Worm (Caenorhabditis elegans) whole organism, mixed stage, embryonic: Measurements from ENCODE around the gene rps-0.
"Not testable (repeated sequence)": the region's sequence is repeated elsewhere in the genome, so short reads cannot be mapped to it uniquely, and the experiment has no call there.

ENCODE experiments used
- bed-3 ChIP-seq: fragments of 200-800 bp; sonication (Bioruptor generic); optimal IDR thresholded peaks from 3 replicates; lab custom pipeline; 2018; ENCODE audit warnings: mild to moderate bottlenecking, missing genetic modification characterization, moderate library complexity, missing compliant biosample characterization
- blmp-1 ChIP-seq: fragments of 150-350 bp; optimal IDR thresholded peaks from 2 replicates; lab custom pipeline; 2014; ENCODE audit warnings: missing biosample characterization, missing genetic modification characterization
- ceh-39 ChIP-seq: fragments of 150-350 bp; optimal IDR thresholded peaks from 2 replicates; lab custom pipeline; 2014; ENCODE audit warnings: missing biosample characterization, missing genetic modification characterization
- ceh-83 ChIP-seq: fragments of 200-800 bp; sonication (Bioruptor generic); optimal IDR thresholded peaks from 2 replicates; lab custom pipeline; 2018; ENCODE audit warnings: mild to moderate bottlenecking, missing genetic modification characterization, missing compliant biosample characterization
- ces-1 ChIP-seq: fragments of 150-350 bp; optimal IDR thresholded peaks from 2 replicates; lab custom pipeline; 2014; ENCODE audit warnings: missing biosample characterization, missing genetic modification reagents, missing genetic modification characterization
- drap-1 ChIP-seq: fragments of 200-800 bp; sonication (Bioruptor generic); optimal IDR thresholded peaks from 3 replicates; lab custom pipeline; 2018; ENCODE audit warnings: mild to moderate bottlenecking, missing genetic modification characterization, missing compliant biosample characterization
- elt-1 ChIP-seq: sonication (generic microtip); optimal IDR thresholded peaks from 2 replicates; lab custom pipeline; 2017; ENCODE audit warnings: missing genetic modification characterization, mild to moderate bottlenecking, missing compliant biosample characterization, antibody characterized with exemption, moderate library complexity, borderline replicate concordance; ENCODE audit not compliant: insufficient read depth
- elt-3 ChIP-seq: fragments of 150-350 bp; optimal IDR thresholded peaks from 2 replicates; lab custom pipeline; 2014; ENCODE audit warnings: missing biosample characterization, missing genetic modification characterization
- ham-2 ChIP-seq: fragments of 200-800 bp; sonication (Bioruptor generic); optimal IDR thresholded peaks from 2 replicates; lab custom pipeline; 2018; ENCODE audit warnings: mild to moderate bottlenecking, missing genetic modification characterization, missing compliant biosample characterization
- hlh-1 ChIP-seq: fragments of 150-350 bp; optimal IDR thresholded peaks from 2 replicates; lab custom pipeline; 2014; ENCODE audit warnings: missing biosample characterization, missing genetic modification reagents, missing genetic modification characterization
- lin-13 ChIP-seq: fragments of 150-350 bp; optimal IDR thresholded peaks from 2 replicates; lab custom pipeline; 2014; ENCODE audit warnings: missing biosample characterization, missing genetic modification characterization
- lin-32 ChIP-seq: fragments of 200-800 bp; sonication (Bioruptor generic); optimal IDR thresholded peaks from 2 replicates; lab custom pipeline; 2018; ENCODE audit warnings: mild to moderate bottlenecking, missing genetic modification characterization, missing compliant biosample characterization
- mab-5 ChIP-seq: fragments of 150-350 bp; optimal IDR thresholded peaks from 2 replicates; lab custom pipeline; 2014; ENCODE audit warnings: missing biosample characterization, missing genetic modification characterization
- mep-1 ChIP-seq: fragments of 150-350 bp; optimal IDR thresholded peaks from 2 replicates; lab custom pipeline; 2017; ENCODE audit warnings: missing biosample characterization, missing genetic modification reagents, missing genetic modification characterization, inconsistent platforms
- mls-2 ChIP-seq: sonication (generic microtip); optimal IDR thresholded peaks from 2 replicates; lab custom pipeline; 2016; ENCODE audit warnings: mild to moderate bottlenecking, missing genetic modification characterization, moderate library complexity, missing compliant biosample characterization
- nhr-237 ChIP-seq: fragments of 150-350 bp; optimal IDR thresholded peaks from 2 replicates; lab custom pipeline; 2014; ENCODE audit warnings: missing biosample characterization, missing genetic modification characterization
- nhr-28 ChIP-seq: fragments of 150-350 bp; optimal IDR thresholded peaks from 2 replicates; lab custom pipeline; 2014; ENCODE audit warnings: missing biosample characterization, missing genetic modification characterization
- nhr-76 ChIP-seq: sonication (generic microtip); optimal IDR thresholded peaks from 2 replicates; lab custom pipeline; 2017; ENCODE audit warnings: missing biosample characterization, missing genetic modification characterization
- pha-4 ChIP-seq: fragments of 150-350 bp; optimal IDR thresholded peaks from 2 replicates; lab custom pipeline; 2018; ENCODE audit warnings: missing biosample characterization, missing genetic modification reagents, missing genetic modification characterization
- sem-2 ChIP-seq: fragments of 200-800 bp; sonication (Bioruptor generic); optimal IDR thresholded peaks from 2 replicates; lab custom pipeline; 2018; ENCODE audit warnings: mild to moderate bottlenecking, missing genetic modification characterization, missing compliant biosample characterization
- snpc-4 ChIP-seq: fragments of 150-350 bp; optimal IDR thresholded peaks from 2 replicates; lab custom pipeline; 2014; ENCODE audit warnings: missing biosample characterization, missing genetic modification characterization
- sptf-1 ChIP-seq: sonication (generic microtip); optimal IDR thresholded peaks from 2 replicates; lab custom pipeline; 2017; ENCODE audit warnings: mild to moderate bottlenecking, missing genetic modification characterization, moderate library complexity, missing compliant biosample characterization
- unc-120 ChIP-seq: sonication (generic microtip); optimal IDR thresholded peaks from 2 replicates; lab custom pipeline; 2017; ENCODE audit warnings: missing genetic modification characterization, missing compliant biosample characterization; ENCODE audit not compliant: poor library complexity, severe bottlenecking
- unc-39 ChIP-seq: fragments of 150-350 bp; optimal IDR thresholded peaks from 2 replicates; lab custom pipeline; 2014; ENCODE audit warnings: missing biosample characterization, missing genetic modification characterization
- unc-62 ChIP-seq: fragments of 150-350 bp; optimal IDR thresholded peaks from 2 replicates; lab custom pipeline; 2014; ENCODE audit warnings: missing biosample characterization, missing genetic modification reagents, missing genetic modification characterization
- zip-8 ChIP-seq: fragments of 150-350 bp; optimal IDR thresholded peaks from 2 replicates; lab custom pipeline; 2014; ENCODE audit warnings: missing biosample characterization, missing genetic modification characterization
- ztf-11 ChIP-seq: fragments of 150-350 bp; optimal IDR thresholded peaks from 2 replicates; lab custom pipeline; 2014; ENCODE audit warnings: missing biosample characterization, missing genetic modification characterization

The rps-0 gene

DNA sequence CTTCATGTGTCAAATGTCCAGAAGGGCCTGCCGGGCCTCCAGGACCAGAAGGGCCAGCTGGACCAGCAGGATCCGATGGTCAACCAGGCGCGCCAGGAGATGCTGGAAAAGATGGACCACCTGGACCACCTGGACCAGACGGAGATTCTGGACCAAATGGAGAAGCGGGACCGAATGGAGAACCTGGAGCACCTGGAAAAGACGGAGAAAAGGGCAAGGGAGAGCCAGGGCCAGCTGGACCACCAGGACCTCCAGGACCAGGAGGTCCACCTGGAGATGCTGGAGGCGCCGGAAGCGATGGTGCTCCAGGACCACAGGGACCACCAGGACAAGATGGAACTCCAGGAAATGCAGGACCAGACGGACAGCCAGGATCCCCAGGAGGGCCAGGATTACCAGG is 5.2 kb downstream of the rps-0 start:
- TF ChIP-seq nhr-237 (tag; lab: Kevin White, UChicago) (no peak), ceh-83 (GFP tag; lab: Kevin White, UChicago) (no peak), hlh-1 (tag; lab: Kevin White, UChicago) (no peak), ces-1 (GFP tag; lab: Kevin White, UChicago) (no peak), pha-4 (tag; lab: Kevin White, UChicago) (no peak), ceh-39 (tag; lab: Kevin White, UChicago) (no peak), unc-39 (tag; lab: Kevin White, UChicago) (no peak), sem-2 (GFP tag; lab: Kevin White, UChicago) (no peak), drap-1 (GFP tag; lab: Kevin White, UChicago) (no peak), unc-120 (tag; lab: Kevin White, UChicago) (no peak), snpc-4 (tag; lab: Kevin White, UChicago) (no peak)

DNA sequence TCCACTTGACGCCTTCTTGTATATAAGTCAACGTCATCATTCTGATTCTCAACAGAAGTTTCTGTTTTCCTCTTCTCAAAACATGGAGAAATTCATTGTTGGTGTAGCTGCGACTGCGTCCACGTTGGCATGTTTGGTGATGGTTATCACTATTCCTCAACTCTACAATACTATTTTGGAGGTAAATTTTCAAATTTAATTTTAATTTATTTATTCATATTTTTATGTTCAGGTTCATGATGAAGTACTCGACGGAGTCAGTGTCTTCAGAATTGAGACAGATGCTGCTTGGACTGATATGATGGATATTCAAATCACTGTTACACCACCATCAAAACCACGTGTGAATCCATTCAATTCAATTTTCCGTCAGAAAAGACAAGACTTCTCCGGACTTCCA is 5.7 kb downstream of the rps-0 start, which contains the start of gene col-89:
col-89 (plus strand) TSS at position 19 of the 400 bp plus-strand sequence.
- TF ChIP-seq hlh-1 (tag; lab: Kevin White, UChicago), result no peak
- TF ChIP-seq ceh-39 (tag; lab: Kevin White, UChicago), result no peak

DNA sequence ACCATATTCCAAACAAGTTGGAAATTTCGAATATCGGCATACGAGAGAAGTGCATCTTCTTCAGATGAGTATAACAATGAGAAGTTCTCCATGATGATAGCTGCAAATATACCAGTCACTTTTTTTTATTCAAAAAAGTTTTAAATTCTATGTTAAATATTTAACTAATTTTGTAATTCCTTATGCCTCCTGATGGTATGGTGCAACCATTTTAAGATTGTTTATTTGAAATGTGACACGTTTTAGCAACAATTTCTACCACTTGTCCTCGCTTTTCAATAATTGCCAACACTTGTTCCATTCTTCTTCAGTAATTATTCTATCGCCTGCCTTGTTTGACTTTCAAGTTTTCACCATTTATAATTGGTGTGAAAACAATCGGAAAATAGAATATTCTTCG is 7.9 kb downstream of the rps-0 start, which contains the start of gene F17C8.6:
F17C8.6 (minus strand) TSS at position 101 of the 400 bp plus-strand sequence.
- TF ChIP-seq zip-8 (tag; lab: Kevin White, UChicago) (no peak), bed-3 (GFP tag; lab: Kevin White, UChicago) (no peak), unc-62 (GFP tag; lab: Kevin White, UChicago) (no peak)

ce11 chrIII:4742620-4743019 is 11.2 kb downstream of the rps-0 start, which contains the start of gene twk-6:
Gene twk-6, plus strand, starts transcription at chrIII:4742920.
- not testable (repeated sequence) for TF ChIP-seq unc-120, zip-8, mls-2 (tag; lab: Kevin White, UChicago)

DNA sequence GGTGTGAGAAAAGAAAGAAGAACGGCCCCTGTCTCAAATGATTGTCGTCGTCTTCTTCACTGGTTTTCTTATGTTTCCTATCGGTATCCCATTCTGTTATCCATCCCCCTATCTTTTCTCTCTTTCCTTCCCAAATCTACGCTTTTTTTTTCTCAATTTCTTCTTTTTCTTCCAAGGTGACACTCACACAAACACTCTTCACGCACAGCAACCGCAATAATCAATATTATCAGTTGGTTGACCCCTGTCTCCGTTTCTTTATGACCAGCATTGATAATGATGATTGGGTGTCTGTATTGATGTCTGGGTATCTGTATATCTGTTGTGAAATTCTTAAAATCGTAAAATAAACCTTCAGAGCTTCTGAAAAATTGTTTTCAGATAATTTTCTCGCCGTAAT is 13.0 kb downstream of the rps-0 start:
- TF ChIP-seq pha-4 (tag; lab: Kevin White, UChicago), result no peak
- TF ChIP-seq sem-2 (GFP tag; lab: Kevin White, UChicago), result no peak
- TF ChIP-seq mab-5, result no peak
- TF ChIP-seq unc-62 (GFP tag; lab: Kevin White, UChicago), result no peak
- no peak for TF ChIP-seq nhr-237 (tag; lab: Kevin White, UChicago)
- TF ChIP-seq ceh-39 (tag; lab: Kevin White, UChicago), result no peak
- TF ChIP-seq ham-2, result no peak
- no peak for TF ChIP-seq sptf-1 (tag; lab: Kevin White, UChicago)
- TF ChIP-seq snpc-4 (tag; lab: Kevin White, UChicago), result no peak
- TF ChIP-seq lin-32 (GFP tag; lab: Kevin White, UChicago), result no peak
- TF ChIP-seq drap-1 (GFP tag; lab: Kevin White, UChicago), result no peak

DNA sequence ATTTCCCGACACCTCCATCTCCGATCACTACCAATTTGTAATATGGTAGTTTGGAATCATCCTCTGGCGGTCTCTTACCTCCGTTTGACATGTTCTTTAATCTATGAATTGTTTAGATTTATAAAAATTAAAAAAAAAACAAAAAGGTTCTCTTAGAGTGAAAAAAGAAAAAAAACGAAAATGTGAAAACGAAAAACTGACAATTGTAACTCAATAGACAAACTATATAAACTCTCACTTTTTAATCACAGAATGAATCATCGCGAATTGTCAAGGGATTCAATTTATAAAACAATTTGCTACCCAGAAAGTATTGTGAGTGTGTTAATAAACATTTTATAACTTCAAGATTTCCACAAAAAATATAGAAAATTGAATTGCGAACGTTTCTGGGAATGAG is 13.9 kb downstream of the rps-0 start, which contains the start of gene ras-2:
ras-2 (minus strand) TSS at position 101 of the 400 bp plus-strand sequence.
- TF ChIP-seq nhr-76 (tag; lab: Kevin White, UChicago) (no peak), elt-3 (no peak), sem-2 (GFP tag; lab: Kevin White, UChicago) (no peak), ham-2 (no peak), mep-1 (tag; lab: Kevin White, UChicago) (no peak), elt-1 (tag; lab: Kevin White, UChicago) (no peak), lin-32 (GFP tag; lab: Kevin White, UChicago) (no peak), lin-13 (no peak), blmp-1 (tag; lab: Kevin White, UChicago) (no peak), unc-120 (tag; lab: Kevin White, UChicago) (no peak), ces-1 (GFP tag; lab: Kevin White, UChicago) (no peak), bed-3 (GFP tag; lab: Kevin White, UChicago) (no peak), pha-4 (tag; lab: Kevin White, UChicago) (no peak), nhr-237 (tag; lab: Kevin White, UChicago) (no peak), ztf-11 (no peak), drap-1 (GFP tag; lab: Kevin White, UChicago) (no peak), unc-62 (GFP tag; lab: Kevin White, UChicago) (no peak), nhr-28 (no peak), hlh-1 (tag; lab: Kevin White, UChicago) (no peak)
